Fruit fly (Drosophila melanogaster): Measurements from ENCODE around the gene Epg5.

The Epg5 gene

DNA sequence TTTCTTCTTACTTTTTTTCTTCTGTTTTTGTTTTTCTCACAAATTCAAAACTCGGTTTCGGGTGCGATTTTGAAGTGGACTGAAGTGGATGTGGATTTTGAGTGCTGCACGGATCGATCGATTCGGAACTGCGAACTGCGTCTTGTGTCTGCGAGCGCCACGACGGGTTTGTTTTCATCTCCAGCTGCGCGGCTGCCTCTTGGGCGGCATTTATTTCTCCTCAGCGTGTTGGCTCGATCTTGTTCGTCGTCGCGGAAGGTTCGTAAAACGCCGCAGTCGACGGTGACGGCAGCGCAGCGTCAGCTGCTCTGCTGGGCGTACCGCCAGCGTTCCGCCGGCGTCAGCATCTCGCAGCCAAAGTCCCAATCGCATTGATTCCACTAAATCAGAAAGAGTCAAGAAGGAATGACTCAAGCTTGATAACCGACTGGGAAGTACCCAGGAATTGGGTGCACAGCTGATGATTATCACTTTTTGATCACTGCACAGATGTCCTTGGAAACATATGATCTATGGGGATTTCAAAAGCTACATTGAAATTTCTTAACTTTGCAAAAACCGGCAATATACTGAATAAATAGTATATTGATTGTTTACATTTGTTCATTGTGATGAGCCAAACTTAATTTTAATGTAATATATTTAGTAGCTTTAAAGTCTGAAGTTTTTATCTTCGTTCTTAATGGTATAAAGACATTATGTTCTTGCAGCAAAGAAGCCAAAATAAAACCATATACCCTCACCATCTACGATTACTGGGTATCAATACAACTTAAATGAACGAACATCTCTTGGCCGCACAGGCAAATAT, 36.5 kb upstream of the Epg5 start, which contains the start of gene CG7720 (continued):
- no peak for TF ChIP-seq zf30C (GFP tag; optimal IDR thresholded peaks at IDR 0.05)
- peak; percentile 6 for TF ChIP-seq CHES-1-like (GFP tag; optimal IDR thresholded peaks at IDR 0.05)
- peak; percentile 1 for TF ChIP-seq CG31388 (GFP tag; optimal IDR thresholded peaks at IDR 0.05)
- no peak for TF ChIP-seq kni (GFP tag; optimal IDR thresholded peaks at IDR 0.05)
- TF ChIP-seq CG2199 (GFP tag; IDR thresholded peaks at IDR 0.05), result no peak
- no peak for TF ChIP-seq CG43689 (GFP tag; IDR thresholded peaks at IDR 0.05)
- peak; percentile 5 for TF ChIP-seq CG18476 (GFP tag; optimal IDR thresholded peaks at IDR 0.05)
- no peak for TF ChIP-seq CTCF (GFP tag; optimal IDR thresholded peaks at IDR 0.05)
- no peak for TF ChIP-seq gcm (GFP tag; optimal IDR thresholded peaks at IDR 0.05)
- TF ChIP-seq pan (optimal IDR thresholded peaks at IDR 0.05), result no peak
- TF ChIP-seq pan (GFP tag; optimal IDR thresholded peaks at IDR 0.05 in 1 of 2, IDR thresholded peaks at IDR 0.05 in 1 of 2), result no peak
- no peak for TF ChIP-seq ap (GFP tag; IDR thresholded peaks at IDR 0.05)
- no peak for TF ChIP-seq dmrt11E (tag; optimal IDR thresholded peaks at IDR 0.05)
- TF ChIP-seq HLH3B (GFP tag; IDR thresholded peaks at IDR 0.05), result no peak; the same call in 1 of the 2 replicates
- TF ChIP-seq ken (GFP tag; IDR thresholded peaks at IDR 0.05), result no peak
- TF ChIP-seq slbo (GFP tag; IDR thresholded peaks at IDR 0.05), result peak; percentile 38; the same call in 1 of the 2 replicates
- TF ChIP-seq bowl (GFP tag; IDR thresholded peaks at IDR 0.05), result no peak
- no peak for TF ChIP-seq CG17612 (GFP tag; IDR thresholded peaks at IDR 0.05)
- no peak for TF ChIP-seq pb (GFP tag; optimal IDR thresholded peaks at IDR 0.05)
- TF ChIP-seq wek (GFP tag; optimal IDR thresholded peaks at IDR 0.05), result no peak
- no peak for TF ChIP-seq CG2889 (GFP tag; IDR thresholded peaks at IDR 0.05)
- TF ChIP-seq Asciz (GFP tag; optimal IDR thresholded peaks at IDR 0.05), result no peak
- TF ChIP-seq CG2202 (tag; optimal IDR thresholded peaks at IDR 0.05), result no peak
- no peak for TF ChIP-seq CG6683 (GFP tag; optimal IDR thresholded peaks at IDR 0.05)
- no peak for TF ChIP-seq CG14860 (GFP tag; IDR thresholded peaks at IDR 0.05; ENCODE audit: partially characterized antibody)
- TF ChIP-seq eve (GFP tag; optimal IDR thresholded peaks at IDR 0.05), result peak in 1 of 2 experiments; percentile 67
- TF ChIP-seq pfk (GFP tag; optimal IDR thresholded peaks at IDR 0.05), result no peak
- peak; percentile 60 for TF ChIP-seq CG30403 (GFP tag; optimal IDR thresholded peaks at IDR 0.05)
- no peak for TF ChIP-seq CG1832 (GFP tag; optimal IDR thresholded peaks at IDR 0.05)
- peak; percentile 59 for TF ChIP-seq ind (GFP tag; optimal IDR thresholded peaks at IDR 0.05)
- no peak for TF ChIP-seq CG3838 (GFP tag; optimal IDR thresholded peaks at IDR 0.05)
- peak in 1 of 2 experiments; percentile 41 for TF ChIP-seq chif (GFP tag; optimal IDR thresholded peaks at IDR 0.05)
- TF ChIP-seq B-H1 (GFP tag; IDR thresholded peaks at IDR 0.05), result no peak
- TF ChIP-seq CG13424 (tag; optimal IDR thresholded peaks at IDR 0.05), result peak; percentile 64
- no peak for TF ChIP-seq klu (GFP tag; IDR thresholded peaks at IDR 0.05)
- no peak for TF ChIP-seq Tbp (GFP tag; optimal IDR thresholded peaks at IDR 0.05)
- peak; percentile 54 for TF ChIP-seq CG12391 (tag; optimal IDR thresholded peaks at IDR 0.05)
- TF ChIP-seq unpg (GFP tag; optimal IDR thresholded peaks at IDR 0.05), result peak; percentile 11
- TF ChIP-seq ttk (GFP tag; IDR thresholded peaks at IDR 0.05), result no peak
- TF ChIP-seq CG2712 (tag; optimal IDR thresholded peaks at IDR 0.05), result peak; percentile 20
- no peak for TF ChIP-seq zen2 (GFP tag; IDR thresholded peaks at IDR 0.05; ENCODE audit: partially characterized antibody)
- TF ChIP-seq CG15479 (GFP tag; optimal IDR thresholded peaks at IDR 0.05), result no peak
- TF ChIP-seq lmd (GFP tag; IDR thresholded peaks at IDR 0.05), result no peak
- TF ChIP-seq fd102C (GFP tag; optimal IDR thresholded peaks at IDR 0.05), result no peak
- no peak for TF ChIP-seq CG6272 (GFP tag; IDR thresholded peaks at IDR 0.05)
- no peak for TF ChIP-seq jing (GFP tag; optimal IDR thresholded peaks at IDR 0.05)
- peak; percentile 14 for TF ChIP-seq CG11723 (GFP tag; optimal IDR thresholded peaks at IDR 0.05)
- no peak for TF ChIP-seq cato (GFP tag; optimal IDR thresholded peaks at IDR 0.05; ENCODE audit: borderline replicate concordance)
- no peak for TF ChIP-seq CG11093 (GFP tag; IDR thresholded peaks at IDR 0.05)
- TF ChIP-seq CG4404 (GFP tag; IDR thresholded peaks at IDR 0.05), result no peak

Data from whole organism, embryonic.